Fruit fly (Drosophila melanogaster) whole organism, prepupa: ENCODE data around the gene CG8117.

Experiments used
- Blimp-1 ChIP-seq: fragments of 200-800 bp; sonication (Bioruptor generic); optimal IDR thresholded peaks from 3 replicates; lab custom pipeline; 2017; ENCODE audit warnings: missing biosample characterization, missing genetic modification characterization, mild to moderate bottlenecking, moderate library complexity, missing genetic modification reagents
- CG10631 ChIP-seq: fragments of 200-800 bp; sonication (Bioruptor generic); optimal IDR thresholded peaks from 2 replicates; lab custom pipeline; 2016; ENCODE audit warnings: missing biosample characterization, missing genetic modification characterization
- CG11294 ChIP-seq: fragments of 200-800 bp; sonication (Bioruptor generic); IDR thresholded peaks from 2 replicates; pipeline ENCODE4 v1.3.6; 2022; ENCODE audit warnings: missing biosample characterization, missing genetic modification characterization
- CG11762 ChIP-seq: fragments of 200-800 bp; sonication (Bioruptor generic); optimal IDR thresholded peaks from 3 replicates; lab custom pipeline; 2016; ENCODE audit warnings: missing biosample characterization, missing genetic modification characterization; ENCODE audit not compliant: insufficient read depth
- CG1621 ChIP-seq: fragments of 200-800 bp; sonication (Bioruptor generic); optimal IDR thresholded peaks from 3 replicates; lab custom pipeline; 2018; ENCODE audit warnings: missing biosample characterization, mild to moderate bottlenecking, missing genetic modification characterization
- CG16779 ChIP-seq: fragments of 200-800 bp; sonication (Bioruptor generic); optimal IDR thresholded peaks from 3 replicates; lab custom pipeline; 2017; ENCODE audit warnings: missing biosample characterization, mild to moderate bottlenecking, missing genetic modification characterization
- CG31627 ChIP-seq: fragments of 200-800 bp; sonication (Bioruptor generic); optimal IDR thresholded peaks from 3 replicates; lab custom pipeline; 2016; ENCODE audit warnings: missing biosample characterization, missing genetic modification characterization
- CG32006 ChIP-seq: fragments of 200-800 bp; sonication (Bioruptor generic); optimal IDR thresholded peaks from 3 replicates; lab custom pipeline; 2017; ENCODE audit warnings: missing biosample characterization, mild to moderate bottlenecking, missing genetic modification characterization
- CG34406 ChIP-seq: fragments of 200-800 bp; sonication (Bioruptor generic); optimal IDR thresholded peaks from 3 replicates; lab custom pipeline; 2016; ENCODE audit warnings: missing biosample characterization, missing genetic modification characterization
- CG3919 ChIP-seq: fragments of 200-800 bp; sonication (Bioruptor generic); optimal IDR thresholded peaks from 3 replicates; lab custom pipeline; 2016; ENCODE audit warnings: missing biosample characterization, missing genetic modification characterization
- CG4318 ChIP-seq: fragments of 200-800 bp; sonication (Bioruptor generic); optimal IDR thresholded peaks from 3 replicates; lab custom pipeline; 2017; ENCODE audit warnings: missing biosample characterization, mild to moderate bottlenecking, missing genetic modification characterization
- CG6163 ChIP-seq: fragments of 200-800 bp; sonication (Bioruptor generic); IDR thresholded peaks from 3 replicates; pipeline ENCODE4 v1.3.6; 2022; ENCODE audit warnings: missing biosample characterization, missing genetic modification characterization
- CG6792 ChIP-seq: fragments of 200-800 bp; sonication (Bioruptor generic); optimal IDR thresholded peaks from 3 replicates; lab custom pipeline; 2016; ENCODE audit warnings: missing biosample characterization, missing genetic modification characterization
- CG6808 ChIP-seq: fragments of 200-800 bp; sonication (Bioruptor generic); optimal IDR thresholded peaks from 3 replicates; lab custom pipeline; 2017; ENCODE audit warnings: missing biosample characterization, missing genetic modification characterization, mild to moderate bottlenecking, moderate library complexity, missing genetic modification reagents
- CG6854 ChIP-seq: fragments of 200-800 bp; sonication (Bioruptor generic); optimal IDR thresholded peaks from 2 replicates; lab custom pipeline; 2017; ENCODE audit warnings: missing biosample characterization, mild to moderate bottlenecking, missing genetic modification characterization
- CG8119 ChIP-seq: fragments of 200-800 bp; sonication (Bioruptor generic); IDR thresholded peaks from 3 replicates; pipeline ENCODE4 v1.3.6; 2022; ENCODE audit warnings: missing biosample characterization, missing genetic modification characterization
- CG8632 ChIP-seq: fragments of 200-800 bp; sonication (Bioruptor generic); optimal IDR thresholded peaks from 3 replicates; lab custom pipeline; 2016; ENCODE audit warnings: missing biosample characterization, missing genetic modification characterization
- CG9139 ChIP-seq: fragments of 200-800 bp; sonication (Bioruptor generic); optimal IDR thresholded peaks from 3 replicates; lab custom pipeline; 2017; ENCODE audit warnings: missing biosample characterization, mild to moderate bottlenecking, missing genetic modification characterization
- Eip75B ChIP-seq: fragments of 200-800 bp; sonication (Bioruptor generic); optimal IDR thresholded peaks from 3 replicates; lab custom pipeline; 2016; ENCODE audit warnings: missing biosample characterization, missing genetic modification characterization
- Eip78C ChIP-seq: fragments of 200-800 bp; sonication (Bioruptor generic); peaks from one replicate; lab custom pipeline; 2016; ENCODE audit warnings: missing biosample characterization, missing genetic modification characterization
- Ets21C ChIP-seq: fragments of 200-800 bp; sonication (Bioruptor generic); optimal IDR thresholded peaks from 3 replicates; lab custom pipeline; 2016; ENCODE audit warnings: missing biosample characterization, missing genetic modification characterization
- Ets96B ChIP-seq: fragments of 200-800 bp; optimal IDR thresholded peaks from 2 replicates; lab custom pipeline; 2019; ENCODE audit warnings: missing biosample characterization, mild to moderate bottlenecking, missing genetic modification characterization, moderate library complexity
- Hr39 ChIP-seq: fragments of 200-800 bp; sonication (Bioruptor generic); optimal IDR thresholded peaks from 2 replicates; lab custom pipeline; 2016; ENCODE audit warnings: missing biosample characterization, missing genetic modification characterization
- Hr4 ChIP-seq: fragments of 200-800 bp; sonication (Bioruptor generic); optimal IDR thresholded peaks from 3 replicates; lab custom pipeline; 2016; ENCODE audit warnings: missing biosample characterization, missing genetic modification characterization
- Lpt ChIP-seq: fragments of 200-800 bp; sonication (Bioruptor generic); optimal IDR thresholded peaks from 3 replicates; lab custom pipeline; 2016; ENCODE audit warnings: missing biosample characterization, missing genetic modification characterization
- Met ChIP-seq: fragments of 200-800 bp; sonication (Bioruptor generic); optimal IDR thresholded peaks from 3 replicates; lab custom pipeline; 2016; ENCODE audit warnings: missing biosample characterization, missing genetic modification characterization
- Smox ChIP-seq: fragments of 200-800 bp; sonication (Bioruptor generic); optimal IDR thresholded peaks from 3 replicates; lab custom pipeline; 2016; ENCODE audit warnings: missing biosample characterization, missing genetic modification characterization
- Sox102F ChIP-seq: fragments of 200-800 bp; sonication (Bioruptor generic); optimal IDR thresholded peaks from 2 replicates; lab custom pipeline; 2016; ENCODE audit warnings: missing biosample characterization, mild to moderate bottlenecking, missing genetic modification characterization
- Sox14 ChIP-seq: fragments of 200-800 bp; sonication (Bioruptor generic); optimal IDR thresholded peaks from 3 replicates; lab custom pipeline; 2016; ENCODE audit warnings: missing biosample characterization, missing genetic modification characterization
- acj6 ChIP-seq: fragments of 200-800 bp; sonication (Bioruptor generic); optimal IDR thresholded peaks from 3 replicates; lab custom pipeline; 2016; ENCODE audit warnings: missing biosample characterization, missing genetic modification characterization
- dsx ChIP-seq: fragments of 200-800 bp; optimal IDR thresholded peaks from 3 replicates; lab custom pipeline; 2019; ENCODE audit warnings: missing biosample characterization, mild to moderate bottlenecking, missing genetic modification characterization, moderate library complexity; ENCODE audit not compliant: poor library complexity, severe bottlenecking
- eg ChIP-seq: fragments of 200-800 bp; sonication (Bioruptor generic); IDR thresholded peaks from 3 replicates; pipeline ENCODE4 v1.3.6; 2022; ENCODE audit warnings: missing biosample characterization, missing genetic modification characterization
- esn ChIP-seq: fragments of 200-800 bp; sonication (Bioruptor generic); optimal IDR thresholded peaks from 2 replicates; lab custom pipeline; 2016; ENCODE audit warnings: missing biosample characterization, mild to moderate bottlenecking, missing genetic modification characterization, moderate library complexity
- fd59A ChIP-seq: fragments of 200-800 bp; sonication (Bioruptor generic); optimal IDR thresholded peaks from 2 replicates; lab custom pipeline; 2017; ENCODE audit warnings: missing biosample characterization, mild to moderate bottlenecking, missing genetic modification characterization, missing genetic modification reagents
- fd85E ChIP-seq: fragments of 200-800 bp; sonication (Bioruptor generic); optimal IDR thresholded peaks from 3 replicates; lab custom pipeline; 2016; ENCODE audit warnings: missing biosample characterization, missing genetic modification characterization
- fkh ChIP-seq: fragments of 200-800 bp; sonication (Bioruptor generic); optimal IDR thresholded peaks from 3 replicates; lab custom pipeline; 2017; ENCODE audit warnings: missing biosample characterization, mild to moderate bottlenecking, missing genetic modification characterization, moderate library complexity
- lz ChIP-seq: fragments of 200-800 bp; sonication (Bioruptor generic); optimal IDR thresholded peaks from 3 replicates; lab custom pipeline; 2016; ENCODE audit warnings: missing biosample characterization, missing genetic modification characterization
- net ChIP-seq: fragments of 200-800 bp; sonication (Bioruptor generic); optimal IDR thresholded peaks from 3 replicates; lab custom pipeline; 2016; ENCODE audit warnings: missing biosample characterization, missing genetic modification characterization
- pdm3 ChIP-seq: fragments of 200-800 bp; sonication (Bioruptor generic); optimal IDR thresholded peaks from 3 replicates; lab custom pipeline; 2016; ENCODE audit warnings: missing biosample characterization, missing genetic modification characterization
- spab ChIP-seq: fragments of 200-800 bp; sonication (Bioruptor generic); optimal IDR thresholded peaks from 2 replicates; lab custom pipeline; 2017; ENCODE audit warnings: missing biosample characterization, mild to moderate bottlenecking, missing genetic modification characterization, missing genetic modification reagents
- ss ChIP-seq, 2 experiments: fragments of 200-800 bp; sonication (Bioruptor generic); optimal IDR thresholded peaks; 2 replicates in 1 of 2; 3 replicates in 1 of 2; lab custom pipeline; 2017 to 2018; ENCODE audit warnings: mild to moderate bottlenecking in 2 of 2, missing biosample characterization in 2 of 2, missing genetic modification characterization in 2 of 2, moderate library complexity in 1 of 2
- svp ChIP-seq: fragments of 200-800 bp; sonication (Bioruptor generic); peaks from one replicate; lab custom pipeline; 2016; ENCODE audit warnings: missing biosample characterization, missing genetic modification characterization
- topi ChIP-seq: fragments of 200-800 bp; sonication (Bioruptor generic); optimal IDR thresholded peaks from 3 replicates; lab custom pipeline; 2016; ENCODE audit warnings: missing biosample characterization, missing genetic modification characterization
- vri ChIP-seq: fragments of 200-800 bp; sonication (Bioruptor generic); optimal IDR thresholded peaks from 3 replicates; lab custom pipeline; 2016; ENCODE audit warnings: missing biosample characterization, mild to moderate bottlenecking, missing genetic modification characterization

The CG8117 gene

DNA sequence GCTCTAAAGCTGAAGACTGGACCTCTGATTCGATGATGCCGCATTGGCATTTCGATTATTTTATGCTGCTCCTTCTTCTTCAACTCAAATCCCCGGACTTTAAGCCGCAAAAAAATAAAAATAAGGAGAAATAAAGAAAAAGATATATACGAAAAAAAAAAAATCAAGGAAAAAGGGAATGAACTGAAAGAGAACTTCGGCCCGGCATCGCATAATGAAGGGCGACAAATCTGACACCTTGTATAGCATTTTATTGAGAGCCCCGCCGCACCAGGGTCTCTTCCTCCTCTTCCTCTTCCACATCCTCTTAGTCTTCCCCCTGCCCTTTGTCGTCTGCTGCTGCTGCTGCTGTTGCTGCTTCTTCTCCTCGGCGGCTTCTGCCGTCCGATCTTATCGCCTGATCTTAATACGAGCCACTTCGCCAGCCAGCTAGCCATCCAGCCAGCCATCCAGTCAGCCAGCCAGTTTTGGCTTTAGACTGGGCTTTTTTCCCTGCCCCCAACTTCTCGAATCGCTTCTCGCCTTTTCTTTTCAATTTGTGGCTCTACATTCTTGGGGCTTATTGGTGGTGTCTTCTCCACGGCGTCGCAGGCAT lies 35.2 kb upstream of the CG8117 start:
- peak; percentile 49 for TF ChIP-seq CG6808
- peak; percentile 64 for TF ChIP-seq CG9139 (GFP tag; lab: Kevin White, UChicago)
- no peak for TF ChIP-seq Met
- TF ChIP-seq spab (GFP tag; lab: Kevin White, UChicago) = peak; percentile 34
- no peak for TF ChIP-seq Lpt
- no peak for TF ChIP-seq Smox (GFP tag; lab: Kevin White, UChicago)
- no peak for TF ChIP-seq fd59A (GFP tag; lab: Kevin White, UChicago)
- peak; percentile 64 for TF ChIP-seq ss (GFP tag; optimal IDR thresholded peaks at IDR 0.05; lab: Kevin White, UChicago)
- no peak for TF ChIP-seq lz (GFP tag; lab: Kevin White, UChicago)
- TF ChIP-seq CG6854 (GFP tag; lab: Kevin White, UChicago) = peak; percentile 26
- no peak for TF ChIP-seq Ets21C
- peak; percentile 5 for TF ChIP-seq Eip75B
- TF ChIP-seq Eip78C = peak; percentile 57
- no peak for TF ChIP-seq CG16779 (tag; lab: Kevin White, UChicago)
- TF ChIP-seq CG3919 = peak; percentile 10

DNA sequence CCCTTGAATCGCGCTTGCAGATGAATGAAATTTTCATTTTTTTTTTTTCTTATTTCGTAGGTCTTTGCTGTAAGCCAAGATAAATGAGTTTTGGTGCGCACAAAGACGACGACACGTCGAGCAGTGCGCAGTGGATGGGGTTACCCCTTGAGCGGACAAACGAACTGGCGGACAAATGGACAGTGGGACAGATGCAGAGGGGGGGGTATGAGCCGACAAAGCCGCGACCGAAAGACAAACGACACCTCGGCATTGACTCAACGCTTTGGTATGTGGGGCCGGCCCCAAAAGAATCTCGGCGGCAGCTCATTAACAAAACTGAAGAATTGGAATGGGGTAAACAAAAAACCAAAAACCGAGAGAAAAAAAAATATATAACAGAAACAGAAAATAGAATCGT lies 34.7 kb upstream of the CG8117 start:
- TF ChIP-seq fkh (GFP tag; lab: Kevin White, UChicago) = no peak
- peak; percentile 45 for TF ChIP-seq Eip78C
- TF ChIP-seq CG11294 (GFP tag; lab: Robert Waterston, UW) = no peak
- no peak for TF ChIP-seq CG6792 (GFP tag; lab: Kevin White, UChicago)
- TF ChIP-seq, all 60 proteins: peak for 1

DNA sequence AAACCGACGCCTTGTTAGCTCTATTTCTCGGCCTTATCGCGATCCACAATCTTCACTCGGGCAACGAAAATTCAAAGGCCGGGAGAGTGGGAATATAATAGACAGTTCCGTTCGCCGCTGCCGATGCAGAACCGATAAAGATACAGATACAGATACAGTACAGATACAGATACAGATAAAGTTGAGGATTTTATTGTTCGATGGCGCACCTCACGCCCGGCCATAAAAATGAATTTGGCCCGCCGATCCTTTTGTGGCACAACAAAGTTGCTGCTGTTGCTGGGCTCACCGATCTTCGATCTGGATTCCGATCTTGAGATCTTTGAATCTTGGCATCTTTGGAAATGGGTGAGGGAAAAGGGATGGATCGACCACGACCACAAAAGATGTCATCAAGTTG lies 33.8 kb upstream of the CG8117 start:
- TF ChIP-seq CG6792 (GFP tag; lab: Kevin White, UChicago) (no peak), CG32006 (GFP tag; lab: Kevin White, UChicago) (no peak), dsx (GFP tag; lab: Kevin White, UChicago) (peak; percentile 94), CG9139 (GFP tag; lab: Kevin White, UChicago) (no peak)

DNA sequence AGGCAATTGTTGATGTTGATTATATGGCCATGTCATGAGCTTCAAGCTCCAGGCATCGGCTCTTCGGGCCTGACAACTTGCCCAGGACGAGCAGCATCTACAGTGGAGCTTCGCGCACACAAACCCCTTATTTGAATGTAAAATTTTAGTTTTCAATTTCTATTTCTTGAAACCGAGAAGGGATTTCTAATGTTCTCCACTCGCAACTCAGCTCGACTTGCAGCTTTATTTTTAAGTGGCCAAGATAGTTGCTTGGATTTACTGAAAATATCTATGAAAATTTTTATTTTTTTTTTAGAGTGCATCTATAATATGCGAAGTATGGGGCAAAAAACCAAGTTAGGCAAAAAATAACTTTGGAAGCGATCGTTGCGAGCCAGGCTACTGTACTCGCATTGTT lies 33.1 kb upstream of the CG8117 start:
- TF ChIP-seq Eip78C (peak; percentile 74), pdm3 (GFP tag; lab: Kevin White, UChicago) (peak; percentile 46), CG4318 (GFP tag; lab: Kevin White, UChicago) (peak; percentile 9), Smox (GFP tag; lab: Kevin White, UChicago) (no peak), fd59A (GFP tag; lab: Kevin White, UChicago) (peak; percentile 32), Blimp-1 (GFP tag; lab: Kevin White, UChicago) (no peak), Hr39 (peak; percentile 13), esn (GFP tag; lab: Kevin White, UChicago) (peak; percentile 30), fd85E (GFP tag; lab: Kevin White, UChicago) (no peak), vri (GFP tag; lab: Kevin White, UChicago) (no peak), CG6163 (GFP tag; lab: Robert Waterston, UW) (no peak), Ets96B (tag; lab: Kevin White, UChicago) (peak; percentile 13), CG10631 (GFP tag; lab: Kevin White, UChicago) (peak; percentile 19), CG6808 (peak; percentile 12), CG11762 (GFP tag; lab: Kevin White, UChicago) (no peak), CG34406 (GFP tag; lab: Kevin White, UChicago) (peak; percentile 20), CG1621 (no peak), CG32006 (GFP tag; lab: Kevin White, UChicago) (peak; percentile 53), topi (peak; percentile 38), svp (peak; percentile 76), fkh (GFP tag; lab: Kevin White, UChicago) (no peak), CG3919 (peak; percentile 27), Hr4 (peak; percentile 39), Met (peak; percentile 48), CG6854 (GFP tag; lab: Kevin White, UChicago) (no peak), eg (GFP tag; lab: Robert Waterston, UW) (peak; percentile 36; the same call in 1 of the 3 replicates), CG8632 (peak; percentile 10), Sox14 (GFP tag; lab: Kevin White, UChicago) (peak; percentile 41), net (GFP tag; lab: Kevin White, UChicago) (no peak), CG31627 (GFP tag; lab: Kevin White, UChicago) (peak; percentile 30), ss (GFP tag; optimal IDR thresholded peaks at IDR 0.05; lab: Kevin White, UChicago) (peak in 1 of 2 experiments; percentile 9), CG8119 (GFP tag; lab: Robert Waterston, UW) (no peak; the same call in 2 of the 3 replicates), Sox102F (no peak), acj6 (GFP tag; lab: Kevin White, UChicago) (peak; percentile 23)
